Worm (Caenorhabditis elegans): ENCODE results near the gene ugt-36.

DNA sequence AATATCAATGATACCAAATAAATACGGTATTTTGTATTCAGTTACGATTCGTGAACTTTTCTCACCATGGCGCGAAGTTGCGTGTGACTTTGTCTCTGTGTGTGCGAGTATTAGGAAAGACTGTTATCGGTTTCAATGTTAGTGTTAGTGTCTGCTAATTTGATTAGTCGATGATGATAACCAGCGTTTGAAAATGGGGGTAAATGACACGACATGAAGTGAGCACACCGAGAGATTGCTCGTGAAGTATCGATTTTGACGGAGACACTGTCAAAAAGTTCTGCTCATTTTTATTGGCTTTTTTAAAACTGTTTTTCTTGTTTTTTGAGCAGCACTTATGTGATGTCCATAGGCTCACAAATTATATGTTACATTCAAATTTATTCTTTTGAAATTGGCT lies 31.6 kb downstream of the ugt-36 start:
- TF ChIP-seq snpc-1.2 (GFP tag; IDR thresholded peaks at IDR 0.05) (no peak), ama-1 (optimal IDR thresholded peaks at IDR 0.05) (peak; percentile 83), lin-13 (GFP tag; optimal IDR thresholded peaks at IDR 0.05) (peak; percentile 74), arid-1 (GFP tag; conservative IDR thresholded peaks at IDR 0.05) (peak; percentile 59; the same call in 1 of the 2 replicates), hlh-11 (tag; optimal IDR thresholded peaks at IDR 0.05) (peak; percentile 71), hlh-30 (tag; optimal IDR thresholded peaks at IDR 0.05; ENCODE audit: insufficient read depth) (peak; percentile 27)

Measured in whole organism, L4 larva.